Fruit fly (Drosophila melanogaster) whole organism, prepupa: Measurements from ENCODE around the gene CG6345.

ENCODE experiments used
- Blimp-1 ChIP-seq: fragments of 200-800 bp; sonication (Bioruptor generic); optimal IDR thresholded peaks from 3 replicates; lab custom pipeline; 2017; ENCODE audit warnings: missing biosample characterization, missing genetic modification characterization, mild to moderate bottlenecking, moderate library complexity, missing genetic modification reagents
- CG10631 ChIP-seq: fragments of 200-800 bp; sonication (Bioruptor generic); optimal IDR thresholded peaks from 2 replicates; lab custom pipeline; 2016; ENCODE audit warnings: missing biosample characterization, missing genetic modification characterization
- CG10669 ChIP-seq: fragments of 200-800 bp; sonication (Bioruptor generic); optimal IDR thresholded peaks from 3 replicates; lab custom pipeline; 2018; ENCODE audit warnings: missing biosample characterization, mild to moderate bottlenecking, missing genetic modification characterization, moderate library complexity
- CG11294 ChIP-seq: fragments of 200-800 bp; sonication (Bioruptor generic); IDR thresholded peaks from 2 replicates; pipeline ENCODE4 v1.3.6; 2022; ENCODE audit warnings: missing biosample characterization, missing genetic modification characterization
- CG11762 ChIP-seq: fragments of 200-800 bp; sonication (Bioruptor generic); optimal IDR thresholded peaks from 3 replicates; lab custom pipeline; 2016; ENCODE audit warnings: missing biosample characterization, missing genetic modification characterization; ENCODE audit not compliant: insufficient read depth
- CG15336 ChIP-seq: fragments of 200-800 bp; sonication (Bioruptor generic); IDR thresholded peaks from 2 replicates; pipeline ENCODE4 v1.3.6; 2022; ENCODE audit warnings: missing biosample characterization, missing genetic modification characterization
- CG1621 ChIP-seq: fragments of 200-800 bp; sonication (Bioruptor generic); optimal IDR thresholded peaks from 3 replicates; lab custom pipeline; 2018; ENCODE audit warnings: missing biosample characterization, mild to moderate bottlenecking, missing genetic modification characterization
- CG3032 ChIP-seq: fragments of 200-800 bp; optimal IDR thresholded peaks from 2 replicates; lab custom pipeline; 2019; ENCODE audit warnings: missing biosample characterization, mild to moderate bottlenecking, missing genetic modification characterization, moderate library complexity
- CG32006 ChIP-seq: fragments of 200-800 bp; sonication (Bioruptor generic); optimal IDR thresholded peaks from 3 replicates; lab custom pipeline; 2017; ENCODE audit warnings: missing biosample characterization, mild to moderate bottlenecking, missing genetic modification characterization
- CG34406 ChIP-seq: fragments of 200-800 bp; sonication (Bioruptor generic); optimal IDR thresholded peaks from 3 replicates; lab custom pipeline; 2016; ENCODE audit warnings: missing biosample characterization, missing genetic modification characterization
- CG3919 ChIP-seq: fragments of 200-800 bp; sonication (Bioruptor generic); optimal IDR thresholded peaks from 3 replicates; lab custom pipeline; 2016; ENCODE audit warnings: missing biosample characterization, missing genetic modification characterization
- CG4318 ChIP-seq: fragments of 200-800 bp; sonication (Bioruptor generic); optimal IDR thresholded peaks from 3 replicates; lab custom pipeline; 2017; ENCODE audit warnings: missing biosample characterization, mild to moderate bottlenecking, missing genetic modification characterization
- CG6163 ChIP-seq: fragments of 200-800 bp; sonication (Bioruptor generic); IDR thresholded peaks from 3 replicates; pipeline ENCODE4 v1.3.6; 2022; ENCODE audit warnings: missing biosample characterization, missing genetic modification characterization
- CG6276 ChIP-seq: fragments of 200-800 bp; sonication (Bioruptor generic); optimal IDR thresholded peaks from 2 replicates; lab custom pipeline; 2017; ENCODE audit warnings: missing biosample characterization, mild to moderate bottlenecking, missing genetic modification characterization
- CG6792 ChIP-seq: fragments of 200-800 bp; sonication (Bioruptor generic); optimal IDR thresholded peaks from 3 replicates; lab custom pipeline; 2016; ENCODE audit warnings: missing biosample characterization, missing genetic modification characterization
- CG6854 ChIP-seq: fragments of 200-800 bp; sonication (Bioruptor generic); optimal IDR thresholded peaks from 2 replicates; lab custom pipeline; 2017; ENCODE audit warnings: missing biosample characterization, mild to moderate bottlenecking, missing genetic modification characterization
- CG8119 ChIP-seq: fragments of 200-800 bp; sonication (Bioruptor generic); IDR thresholded peaks from 3 replicates; pipeline ENCODE4 v1.3.6; 2022; ENCODE audit warnings: missing biosample characterization, missing genetic modification characterization
- CG8319 ChIP-seq: fragments of 200-800 bp; sonication (Bioruptor generic); optimal IDR thresholded peaks from 3 replicates; lab custom pipeline; 2016; ENCODE audit warnings: missing biosample characterization, missing genetic modification characterization
- CG8632 ChIP-seq: fragments of 200-800 bp; sonication (Bioruptor generic); optimal IDR thresholded peaks from 3 replicates; lab custom pipeline; 2016; ENCODE audit warnings: missing biosample characterization, missing genetic modification characterization
- CG9139 ChIP-seq: fragments of 200-800 bp; sonication (Bioruptor generic); optimal IDR thresholded peaks from 3 replicates; lab custom pipeline; 2017; ENCODE audit warnings: missing biosample characterization, mild to moderate bottlenecking, missing genetic modification characterization
- Eip75B ChIP-seq: fragments of 200-800 bp; sonication (Bioruptor generic); optimal IDR thresholded peaks from 3 replicates; lab custom pipeline; 2016; ENCODE audit warnings: missing biosample characterization, missing genetic modification characterization
- Eip78C ChIP-seq: fragments of 200-800 bp; sonication (Bioruptor generic); peaks from one replicate; lab custom pipeline; 2016; ENCODE audit warnings: missing biosample characterization, missing genetic modification characterization
- Eip93F ChIP-seq: fragments of 200-800 bp; sonication (Bioruptor generic); optimal IDR thresholded peaks from 2 replicates; lab custom pipeline; 2016; ENCODE audit warnings: missing biosample characterization, mild to moderate bottlenecking, missing genetic modification characterization
- Ets21C ChIP-seq: fragments of 200-800 bp; sonication (Bioruptor generic); optimal IDR thresholded peaks from 3 replicates; lab custom pipeline; 2016; ENCODE audit warnings: missing biosample characterization, missing genetic modification characterization
- Ets96B ChIP-seq: fragments of 200-800 bp; optimal IDR thresholded peaks from 2 replicates; lab custom pipeline; 2019; ENCODE audit warnings: missing biosample characterization, mild to moderate bottlenecking, missing genetic modification characterization, moderate library complexity
- Gug ChIP-seq: fragments of 200-800 bp; sonication (Bioruptor generic); IDR thresholded peaks from 2 replicates; pipeline ENCODE4 v1.3.6; 2022; ENCODE audit warnings: missing biosample characterization, missing genetic modification characterization
- Hr38 ChIP-seq: sonication (Bioruptor generic); optimal IDR thresholded peaks from 2 replicates; lab custom pipeline; 2016; ENCODE audit warnings: missing biosample characterization, missing genetic modification characterization
- Hr4 ChIP-seq: fragments of 200-800 bp; sonication (Bioruptor generic); optimal IDR thresholded peaks from 3 replicates; lab custom pipeline; 2016; ENCODE audit warnings: missing biosample characterization, missing genetic modification characterization
- Met ChIP-seq: fragments of 200-800 bp; sonication (Bioruptor generic); optimal IDR thresholded peaks from 3 replicates; lab custom pipeline; 2016; ENCODE audit warnings: missing biosample characterization, missing genetic modification characterization
- Smox ChIP-seq: fragments of 200-800 bp; sonication (Bioruptor generic); optimal IDR thresholded peaks from 3 replicates; lab custom pipeline; 2016; ENCODE audit warnings: missing biosample characterization, missing genetic modification characterization
- Sox102F ChIP-seq: fragments of 200-800 bp; sonication (Bioruptor generic); optimal IDR thresholded peaks from 2 replicates; lab custom pipeline; 2016; ENCODE audit warnings: missing biosample characterization, mild to moderate bottlenecking, missing genetic modification characterization
- achi ChIP-seq: fragments of 200-800 bp; sonication (Bioruptor generic); optimal IDR thresholded peaks from 3 replicates; lab custom pipeline; 2016; ENCODE audit warnings: missing biosample characterization, missing genetic modification characterization
- acj6 ChIP-seq: fragments of 200-800 bp; sonication (Bioruptor generic); optimal IDR thresholded peaks from 3 replicates; lab custom pipeline; 2016; ENCODE audit warnings: missing biosample characterization, missing genetic modification characterization
- cyc ChIP-seq: fragments of 200-800 bp; sonication (Bioruptor generic); optimal IDR thresholded peaks from 3 replicates; lab custom pipeline; 2016; ENCODE audit warnings: missing biosample characterization, missing genetic modification characterization
- dsx ChIP-seq: fragments of 200-800 bp; optimal IDR thresholded peaks from 3 replicates; lab custom pipeline; 2019; ENCODE audit warnings: missing biosample characterization, mild to moderate bottlenecking, missing genetic modification characterization, moderate library complexity; ENCODE audit not compliant: poor library complexity, severe bottlenecking
- eg ChIP-seq: fragments of 200-800 bp; sonication (Bioruptor generic); IDR thresholded peaks from 3 replicates; pipeline ENCODE4 v1.3.6; 2022; ENCODE audit warnings: missing biosample characterization, missing genetic modification characterization
- fd85E ChIP-seq: fragments of 200-800 bp; sonication (Bioruptor generic); optimal IDR thresholded peaks from 3 replicates; lab custom pipeline; 2016; ENCODE audit warnings: missing biosample characterization, missing genetic modification characterization
- fkh ChIP-seq: fragments of 200-800 bp; sonication (Bioruptor generic); optimal IDR thresholded peaks from 3 replicates; lab custom pipeline; 2017; ENCODE audit warnings: missing biosample characterization, mild to moderate bottlenecking, missing genetic modification characterization, moderate library complexity
- lz ChIP-seq: fragments of 200-800 bp; sonication (Bioruptor generic); optimal IDR thresholded peaks from 3 replicates; lab custom pipeline; 2016; ENCODE audit warnings: missing biosample characterization, missing genetic modification characterization
- net ChIP-seq: fragments of 200-800 bp; sonication (Bioruptor generic); optimal IDR thresholded peaks from 3 replicates; lab custom pipeline; 2016; ENCODE audit warnings: missing biosample characterization, missing genetic modification characterization
- pdm3 ChIP-seq: fragments of 200-800 bp; sonication (Bioruptor generic); optimal IDR thresholded peaks from 3 replicates; lab custom pipeline; 2016; ENCODE audit warnings: missing biosample characterization, missing genetic modification characterization
- salr ChIP-seq, 2 experiments: fragments of 200-800 bp; sonication (Bioruptor generic); optimal IDR thresholded peaks; 3 replicates each; lab custom pipeline; 2016 to 2018; ENCODE audit warnings: missing biosample characterization in 2 of 2, missing genetic modification characterization in 2 of 2, mild to moderate bottlenecking in 1 of 2
- spab ChIP-seq: fragments of 200-800 bp; sonication (Bioruptor generic); optimal IDR thresholded peaks from 2 replicates; lab custom pipeline; 2017; ENCODE audit warnings: missing biosample characterization, mild to moderate bottlenecking, missing genetic modification characterization, missing genetic modification reagents
- svp ChIP-seq: fragments of 200-800 bp; sonication (Bioruptor generic); peaks from one replicate; lab custom pipeline; 2016; ENCODE audit warnings: missing biosample characterization, missing genetic modification characterization
- topi ChIP-seq: fragments of 200-800 bp; sonication (Bioruptor generic); optimal IDR thresholded peaks from 3 replicates; lab custom pipeline; 2016; ENCODE audit warnings: missing biosample characterization, missing genetic modification characterization
- vri ChIP-seq: fragments of 200-800 bp; sonication (Bioruptor generic); optimal IDR thresholded peaks from 3 replicates; lab custom pipeline; 2016; ENCODE audit warnings: missing biosample characterization, mild to moderate bottlenecking, missing genetic modification characterization

The CG6345 gene

DNA sequence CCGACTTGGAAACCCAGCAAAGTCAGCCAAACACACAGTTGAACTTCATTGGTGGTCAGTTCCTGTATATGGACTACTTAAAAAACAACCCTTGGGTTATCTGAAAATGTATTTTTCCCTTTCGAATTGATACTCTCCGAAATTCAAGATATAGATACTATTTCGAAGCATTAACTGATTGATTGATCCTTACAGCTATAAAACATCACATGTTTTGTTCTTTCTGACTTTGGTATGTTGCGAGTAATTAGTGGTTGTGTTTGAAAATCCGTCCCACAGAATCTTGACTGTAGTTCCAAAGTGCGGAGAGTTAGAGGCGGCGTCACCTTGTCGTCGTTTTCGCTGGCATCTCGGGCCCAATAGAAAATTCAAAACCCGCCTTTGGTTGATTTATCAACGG lies 35.8 kb downstream of the CG6345 start:
- TF ChIP-seq CG6792 (GFP tag; lab: Kevin White, UChicago) (no peak), CG11762 (GFP tag; lab: Kevin White, UChicago) (no peak), svp (peak; percentile 24), Gug (no peak), topi (GFP tag; lab: Kevin White, UChicago) (no peak), Hr4 (GFP tag; lab: Kevin White, UChicago) (peak; percentile 24), fkh (GFP tag; lab: Kevin White, UChicago) (no peak), CG32006 (GFP tag; lab: Kevin White, UChicago) (peak; percentile 57), CG8119 (no peak)
- TF ChIP-seq, all 60 proteins: peak for 3

DNA sequence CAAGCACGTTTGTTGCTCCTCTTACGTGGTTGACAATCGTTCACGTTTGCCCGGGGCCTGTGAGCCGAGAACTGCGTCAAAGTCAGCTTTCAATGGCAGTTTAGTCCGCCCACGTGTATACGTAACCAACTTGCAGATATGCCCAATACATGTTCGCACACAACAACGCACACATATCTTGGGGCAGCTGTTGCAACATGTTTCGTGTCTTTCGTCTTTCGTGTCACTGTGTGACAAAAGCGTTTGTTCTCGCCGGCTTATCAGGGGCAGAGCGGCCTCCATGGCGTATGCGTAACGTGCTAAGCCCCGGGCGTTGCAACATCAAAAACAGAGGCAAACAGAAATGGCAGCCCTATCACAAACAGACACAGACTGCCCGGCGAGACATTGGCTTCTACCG lies 36.4 kb downstream of the CG6345 start:
- TF ChIP-seq achi (GFP tag; lab: Kevin White, UChicago) (no peak), CG10669 (no peak), Met (GFP tag; lab: Kevin White, UChicago) (no peak)

DNA sequence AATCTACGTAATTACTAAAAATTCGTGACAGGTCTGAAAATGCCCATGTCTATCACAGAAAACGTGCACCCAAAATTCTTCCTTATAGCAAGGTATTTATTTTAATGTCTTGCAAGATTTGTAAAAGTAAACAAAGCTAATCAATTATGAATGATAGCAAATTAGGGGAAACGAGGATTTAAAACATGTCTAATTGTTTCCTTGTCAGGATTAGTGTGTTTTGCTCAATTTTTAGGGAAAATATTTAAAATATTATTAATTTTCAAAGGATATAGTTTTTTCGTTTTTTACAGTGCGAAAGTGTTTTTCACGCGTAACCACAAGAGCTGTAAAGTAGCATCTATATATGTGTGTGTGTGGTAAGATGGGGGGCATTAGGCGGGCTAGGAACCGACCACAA lies 36.9 kb downstream of the CG6345 start:
- TF ChIP-seq fd85E (GFP tag; lab: Kevin White, UChicago) (no peak), Eip78C (GFP tag; lab: Kevin White, UChicago) (peak; percentile 71), CG11294 (no peak), Hr4 (GFP tag; lab: Kevin White, UChicago) (peak; percentile 36), salr (GFP tag; optimal IDR thresholded peaks at IDR 0.05; lab: Kevin White, UChicago) (peak in 1 of 2 experiments; percentile 38), CG32006 (GFP tag; lab: Kevin White, UChicago) (peak; percentile 50), CG6276 (GFP tag; lab: Kevin White, UChicago) (peak; percentile 35)

DNA sequence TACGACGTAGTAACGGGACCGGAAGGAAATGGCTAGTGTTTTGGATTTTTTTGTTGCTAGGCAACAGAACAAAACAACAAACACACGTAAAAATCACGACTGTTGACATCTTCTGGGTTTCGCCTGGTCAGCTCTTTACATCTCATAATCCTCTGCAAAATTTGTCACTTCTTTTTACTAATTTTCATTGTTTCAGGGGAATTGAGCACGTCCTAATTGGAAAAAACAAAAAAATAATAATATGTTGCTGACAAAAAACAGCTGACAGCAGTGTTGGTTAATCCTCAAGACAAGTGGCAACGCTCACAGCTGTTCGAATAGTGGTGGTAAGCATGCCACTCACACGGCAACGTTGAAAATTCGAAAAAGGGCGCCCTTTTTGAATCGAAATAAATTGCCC lies 38.0 kb downstream of the CG6345 start, which contains the start of gene Rfx:
Gene Rfx (minus strand): TSS at position 220 of the 400 bp plus-strand sequence.
- TF ChIP-seq Hr38, result no peak
- peak; percentile 0 for TF ChIP-seq CG10631 (GFP tag; lab: Kevin White, UChicago)
- TF ChIP-seq CG11762 (GFP tag; lab: Kevin White, UChicago), result no peak
- TF ChIP-seq cyc, result no peak
- TF ChIP-seq CG10669, result no peak
- no peak for TF ChIP-seq CG8319 (GFP tag; lab: Kevin White, UChicago)
- no peak for TF ChIP-seq CG8632 (GFP tag; lab: Kevin White, UChicago)
- TF ChIP-seq CG34406 (GFP tag; lab: Kevin White, UChicago), result no peak
- TF ChIP-seq CG6854 (GFP tag; lab: Kevin White, UChicago), result peak; percentile 74
- no peak for TF ChIP-seq Smox (GFP tag; lab: Kevin White, UChicago)
- peak; percentile 24 for TF ChIP-seq CG3919 (GFP tag; lab: Kevin White, UChicago)
- peak; percentile 79 for TF ChIP-seq Eip78C (GFP tag; lab: Kevin White, UChicago)
- no peak for TF ChIP-seq CG15336 (GFP tag; lab: Robert Waterston, UW)
- TF ChIP-seq Ets96B, result no peak
- TF ChIP-seq acj6 (GFP tag; lab: Kevin White, UChicago), result no peak
- TF ChIP-seq CG6163 (GFP tag; lab: Robert Waterston, UW), result no peak
- no peak for TF ChIP-seq CG4318 (GFP tag; lab: Kevin White, UChicago)
- no peak for TF ChIP-seq Eip93F
- no peak for TF ChIP-seq Blimp-1 (GFP tag; lab: Kevin White, UChicago)
- TF ChIP-seq Sox102F (GFP tag; lab: Kevin White, UChicago), result no peak
- TF ChIP-seq CG9139 (GFP tag; lab: Kevin White, UChicago), result no peak
- TF ChIP-seq Gug, result no peak
- TF ChIP-seq svp, result no peak
- no peak for TF ChIP-seq salr (GFP tag; optimal IDR thresholded peaks at IDR 0.05; lab: Kevin White, UChicago)
- no peak for TF ChIP-seq fd85E (GFP tag; lab: Kevin White, UChicago)
- peak; percentile 22 for TF ChIP-seq Eip75B (GFP tag; lab: Kevin White, UChicago)
- no peak for TF ChIP-seq lz (GFP tag; lab: Kevin White, UChicago)
- no peak for TF ChIP-seq spab (GFP tag; lab: Kevin White, UChicago)
- TF ChIP-seq eg, result no peak
- TF ChIP-seq vri (GFP tag; lab: Kevin White, UChicago), result peak; percentile 26
- TF ChIP-seq dsx, result peak; percentile 68
- TF ChIP-seq CG3032 (tag; lab: Kevin White, UChicago), result peak; percentile 22
- TF ChIP-seq Ets21C, result no peak
- peak; percentile 0 for TF ChIP-seq CG1621 (tag; lab: Kevin White, UChicago)
- no peak for TF ChIP-seq pdm3 (GFP tag; lab: Kevin White, UChicago)
- TF ChIP-seq net (GFP tag; lab: Kevin White, UChicago), result no peak
